Fruit fly (Drosophila melanogaster) whole organism, embryonic: ENCODE data around the gene CG16753.

Experiments used
- CG1647 ChIP-seq: fragments of 200-800 bp; sonication (Bioruptor generic); optimal IDR thresholded peaks from 3 replicates; lab custom pipeline; 2016; ENCODE audit warnings: missing biosample characterization, missing genetic modification characterization
- CG33557 ChIP-seq: fragments of 200-800 bp; sonication (Bioruptor generic); optimal IDR thresholded peaks from 2 replicates; lab custom pipeline; 2019; ENCODE audit warnings: missing biosample characterization, mild to moderate bottlenecking, missing genetic modification characterization, moderate library complexity
- Poxn ChIP-seq: fragments of 200-800 bp; sonication (Bioruptor generic); IDR thresholded peaks from 2 replicates; pipeline ENCODE4 v1.3.6; 2022; ENCODE audit warnings: missing biosample characterization, missing genetic modification characterization
- Rx ChIP-seq: fragments of 200-800 bp; sonication (Bioruptor generic); IDR thresholded peaks from 2 replicates; pipeline ENCODE4 v1.3.6; 2022; ENCODE audit warnings: missing biosample characterization, missing genetic modification characterization
- Sry-δ ChIP-seq: fragments of 200-800 bp; sonication (Bioruptor generic); optimal IDR thresholded peaks from 2 replicates; lab custom pipeline; 2016; ENCODE audit warnings: missing biosample characterization, missing genetic modification characterization
- sc ChIP-seq, 3 experiments: fragments of >200 bp in 2 of 3; fragments of 200-800 bp in 1 of 3; sonication (Bioruptor generic) in 1 of 3; optimal IDR thresholded peaks; 2 replicates in 2 of 3; 3 replicates in 1 of 3; lab custom pipeline; 2017; ENCODE audit warnings: mild to moderate bottlenecking in 1 of 3, missing biosample characterization in 1 of 3, missing genetic modification characterization in 1 of 3, missing genetic modification reagents in 1 of 3

DNA sequence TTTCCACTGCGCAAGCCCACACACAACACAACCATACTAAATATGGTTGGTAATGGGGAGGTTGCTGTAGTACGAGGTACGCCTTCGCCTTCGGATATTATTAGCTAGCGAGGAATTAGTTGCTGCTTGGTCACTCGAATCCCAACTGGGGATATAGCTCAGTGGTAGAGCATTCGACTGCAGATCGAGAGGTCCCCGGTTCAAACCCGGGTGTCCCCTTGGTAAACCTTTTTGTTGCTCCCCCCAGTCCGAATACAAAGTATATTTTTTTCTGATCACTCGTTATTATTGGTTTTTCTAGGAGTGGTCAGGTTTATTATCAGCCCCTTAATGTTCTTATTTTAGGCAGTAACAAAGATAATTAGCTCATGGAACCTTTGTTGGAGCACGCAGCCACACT, 40.7 kb downstream of the CG16753 start:
- no peak for TF ChIP-seq Poxn
- no peak for TF ChIP-seq Sry-δ (GFP tag; lab: Kevin White, UChicago)
- no peak for TF ChIP-seq CG1647 (GFP tag; lab: Kevin White, UChicago)
- no peak for TF ChIP-seq Rx (GFP tag; lab: Robert Waterston, UW)
- no peak for TF ChIP-seq CG33557
- no peak for TF ChIP-seq sc (optimal IDR thresholded peaks at IDR 0.05; lab: Kevin White, UChicago)
- TF ChIP-seq sc (GFP tag; optimal IDR thresholded peaks at IDR 0.05; lab: Kevin White, UChicago) = no peak
